Worm (Caenorhabditis elegans) whole organism, L4/young adult: ENCODE results near the gene C08F8.3.

Experiments used
- W03F9.2 ChIP-seq: fragments of 150-350 bp; optimal IDR thresholded peaks from 2 replicates; lab custom pipeline; 2014; ENCODE audit warnings: missing biosample characterization, missing genetic modification characterization
- dao-5 ChIP-seq: sonication (generic microtip); optimal IDR thresholded peaks from 2 replicates; lab custom pipeline; 2016; ENCODE audit warnings: missing genotype, missing genetic modification characterization, moderate library complexity, missing compliant biosample characterization
- him-1 ChIP-seq: sonication (generic microtip); optimal IDR thresholded peaks from 2 replicates; lab custom pipeline; 2016; ENCODE audit warnings: missing genotype, missing genetic modification reagents, missing genetic modification characterization, missing compliant biosample characterization

DNA sequence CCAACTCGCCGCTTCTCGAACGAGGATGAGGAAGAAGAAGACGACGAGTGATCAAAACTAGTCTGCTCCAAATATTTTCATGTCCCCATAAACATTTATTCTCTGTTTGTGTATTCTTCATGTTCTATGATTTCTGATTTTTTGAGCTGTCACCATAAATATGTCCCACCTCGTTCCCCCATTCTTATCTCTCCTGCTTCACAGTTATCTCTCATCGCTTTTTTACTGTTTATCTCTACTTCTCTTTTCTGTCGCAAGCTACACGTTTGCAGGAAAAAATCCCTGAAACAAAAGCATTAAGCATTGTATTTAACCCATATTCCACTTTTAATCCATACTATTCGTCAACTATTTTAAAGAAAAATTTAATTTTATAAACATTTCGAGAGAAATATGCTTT is 24.1 kb upstream of the C08F8.3 start:
- TF ChIP-seq him-1 (tag; lab: Kevin White, UChicago) = no peak
- TF ChIP-seq dao-5 = no peak
- no peak for TF ChIP-seq W03F9.2 (tag; lab: Kevin White, UChicago)
